Fruit fly (Drosophila melanogaster) Kc167 (cell line): ENCODE results near the gene CG31103.

Source experiments
- Myc ChIP-seq: fragments of >200 bp; optimal IDR thresholded peaks from 2 replicates; lab custom pipeline; 2017; ENCODE audit warnings: missing external identifiers
- h ChIP-seq: fragments of >200 bp; optimal IDR thresholded peaks from 3 replicates; lab custom pipeline; 2018; ENCODE audit warnings: missing external identifiers

dm6 chr3R:25239880-25240279, 20.8 kb downstream of the CG31103 start, which contains the start of gene to:
- no peak for TF ChIP-seq h
- TF ChIP-seq Myc (lab: Kevin White, UChicago): no peak
